Fruit fly (Drosophila melanogaster) whole organism, wandering third instar larva: ENCODE measurements around the gene sba.

Experiments
- Jra ChIP-seq: sonication (Bioruptor generic); optimal IDR thresholded peaks from 2 replicates; lab custom pipeline; 2016; ENCODE audit warnings: missing biosample characterization, missing genetic modification characterization
- N ChIP-seq: fragments of >200 bp; optimal IDR thresholded peaks from 2 replicates; lab custom pipeline; 2018; ENCODE audit warnings: missing biosample characterization, missing external identifiers, missing genetic modification characterization
- br ChIP-seq: fragments of 200-800 bp; sonication (Bioruptor generic); optimal IDR thresholded peaks from 2 replicates; lab custom pipeline; 2016; ENCODE audit warnings: missing biosample characterization, missing genetic modification characterization
- lola ChIP-seq: fragments of >200 bp; optimal IDR thresholded peaks from 2 replicates; lab custom pipeline; 2017; ENCODE audit warnings: missing biosample characterization, missing genetic modification characterization
- psq ChIP-seq: fragments of 200-800 bp; sonication (Bioruptor generic); optimal IDR thresholded peaks from 3 replicates; lab custom pipeline; 2017; ENCODE audit warnings: missing biosample characterization, mild to moderate bottlenecking, missing genetic modification characterization, moderate library complexity

dm6 chr3R:23971208-23971607 is 48.4 kb upstream of the sba start:
- no peak for TF ChIP-seq br (GFP tag; lab: Kevin White, UChicago)
- no peak for TF ChIP-seq N (GFP tag; lab: Kevin White, UChicago)
- TF ChIP-seq Jra (GFP tag; lab: Kevin White, UChicago) = no peak
- no peak for TF ChIP-seq lola (GFP tag; lab: Kevin White, UChicago)
- no peak for TF ChIP-seq psq (GFP tag; lab: Kevin White, UChicago)
